Fruit fly (Drosophila melanogaster) S2 (cell line): ENCODE measurements around the gene Sodh1.

ENCODE experiments used
- CG8478 ChIP-seq: fragments of >200 bp; optimal IDR thresholded peaks from 2 replicates; lab custom pipeline; 2018
- CTCF ChIP-seq, 2 experiments: fragments of >200 bp; optimal IDR thresholded peaks; 2 replicates each; lab custom pipeline; 2018

DNA sequence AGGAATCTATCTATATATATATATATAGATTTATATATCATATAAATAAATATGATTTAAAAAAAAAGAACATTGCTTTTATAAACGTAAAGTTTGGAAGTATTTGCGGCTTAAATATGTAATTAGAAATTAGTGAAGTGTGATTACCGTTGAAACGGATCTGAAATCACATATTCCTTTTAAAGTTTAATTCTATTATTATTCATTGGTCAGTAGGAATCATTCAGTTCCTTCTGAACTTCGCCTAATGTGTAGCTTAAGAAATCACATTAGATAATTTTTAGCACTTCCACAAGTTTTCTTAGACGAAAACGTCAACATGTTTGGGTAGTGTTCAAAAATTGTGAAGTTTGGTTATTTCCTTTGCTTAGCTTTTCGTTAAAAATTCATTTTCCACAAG is 8.3 kb downstream of the Sodh1 start, which contains the start of gene djl:
- no peak for TF ChIP-seq CTCF (optimal IDR thresholded peaks at IDR 0.05; lab: Kevin White, UChicago)
- no peak for TF ChIP-seq CG8478 (lab: Kevin White, UChicago)
